Fruit fly (Drosophila melanogaster) whole organism, embryonic: ENCODE results near the gene Fdx1.

ENCODE experiments used
- CG11504 ChIP-seq: fragments of 200-800 bp; sonication (Bioruptor generic); optimal IDR thresholded peaks from 3 replicates; lab custom pipeline; 2019; ENCODE audit warnings: missing biosample characterization, mild to moderate bottlenecking, missing genetic modification characterization, moderate library complexity
- CG11723 ChIP-seq: fragments of 200-800 bp; sonication (Bioruptor generic); optimal IDR thresholded peaks from 2 replicates; lab custom pipeline; 2017; ENCODE audit warnings: missing biosample characterization, mild to moderate bottlenecking, missing genetic modification characterization
- CG12219 ChIP-seq: fragments of 200-800 bp; sonication (Bioruptor generic); optimal IDR thresholded peaks from 3 replicates; lab custom pipeline; 2018; ENCODE audit warnings: missing biosample characterization, mild to moderate bottlenecking, missing genetic modification characterization
- CG14441 ChIP-seq: fragments of 200-800 bp; sonication (Bioruptor generic); IDR thresholded peaks from 2 replicates; pipeline ENCODE4 v1.3.6; 2022; ENCODE audit warnings: missing biosample characterization, missing genetic modification characterization
- CG17361 ChIP-seq: fragments of 200-800 bp; sonication (Bioruptor generic); IDR thresholded peaks from 3 replicates; pipeline ENCODE4 v1.3.6; 2022; ENCODE audit warnings: missing biosample characterization, missing genetic modification characterization
- CG32767 ChIP-seq: fragments of 200-800 bp; sonication (Bioruptor generic); IDR thresholded peaks from 2 replicates; pipeline ENCODE4 v1.3.6; 2022; ENCODE audit warnings: missing biosample characterization, missing genetic modification characterization
- CG3838 ChIP-seq: fragments of 200-800 bp; sonication (Bioruptor generic); optimal IDR thresholded peaks from 3 replicates; lab custom pipeline; 2016; ENCODE audit warnings: missing biosample characterization, missing genetic modification characterization
- CG4360 ChIP-seq: fragments of 200-800 bp; sonication (Bioruptor generic); IDR thresholded peaks from 2 replicates; pipeline ENCODE4 v1.3.6; 2022; ENCODE audit warnings: missing biosample characterization, missing genetic modification characterization
- CG6272 ChIP-seq: fragments of 200-800 bp; sonication (Bioruptor generic); IDR thresholded peaks from 2 replicates; pipeline ENCODE4 v1.3.6; 2022; ENCODE audit warnings: missing biosample characterization, missing genetic modification characterization
- CG6854 ChIP-seq: fragments of 200-800 bp; sonication (Bioruptor generic); optimal IDR thresholded peaks from 3 replicates; lab custom pipeline; 2017; ENCODE audit warnings: missing biosample characterization, mild to moderate bottlenecking, missing genetic modification characterization
- CG7271 ChIP-seq: fragments of 200-800 bp; sonication (Bioruptor generic); optimal IDR thresholded peaks from 2 replicates; lab custom pipeline; 2018; ENCODE audit warnings: missing biosample characterization, mild to moderate bottlenecking, missing genetic modification characterization, moderate library complexity
- CG7745 ChIP-seq: fragments of 200-800 bp; sonication (Bioruptor generic); optimal IDR thresholded peaks from 2 replicates; lab custom pipeline; 2018; ENCODE audit warnings: missing biosample characterization, mild to moderate bottlenecking, missing genetic modification characterization, moderate library complexity
- CG8388 ChIP-seq: fragments of 200-800 bp; sonication (Bioruptor generic); optimal IDR thresholded peaks from 2 replicates; lab custom pipeline; 2019; ENCODE audit warnings: missing biosample characterization, mild to moderate bottlenecking, missing genetic modification characterization, moderate library complexity
- CG9609 ChIP-seq: fragments of 200-800 bp; sonication (Bioruptor generic); optimal IDR thresholded peaks from 3 replicates; lab custom pipeline; 2016; ENCODE audit warnings: missing biosample characterization, missing genetic modification characterization
- CG9797 ChIP-seq: fragments of 200-800 bp; sonication (Bioruptor generic); optimal IDR thresholded peaks from 3 replicates; lab custom pipeline; 2018; ENCODE audit warnings: missing biosample characterization, mild to moderate bottlenecking, missing genetic modification characterization
- CoRest ChIP-seq: fragments of 200-800 bp; sonication (Bioruptor generic); optimal IDR thresholded peaks from 3 replicates; lab custom pipeline; 2018; ENCODE audit warnings: missing biosample characterization, mild to moderate bottlenecking, missing genetic modification characterization, moderate library complexity
- Dref ChIP-seq: fragments of 200-800 bp; sonication (Bioruptor generic); IDR thresholded peaks from 2 replicates; pipeline ENCODE4 v1.3.6; 2022; ENCODE audit warnings: missing biosample characterization, missing genetic modification characterization
- Eip74EF ChIP-seq, 2 experiments: fragments of 200-800 bp in 1 of 2; fragments of >200 bp in 1 of 2; sonication (Bioruptor generic) in 1 of 2; optimal IDR thresholded peaks; 2 replicates each; lab custom pipeline; 2017 to 2019; ENCODE audit warnings: missing biosample characterization in 2 of 2, missing genetic modification characterization in 2 of 2, mild to moderate bottlenecking in 1 of 2, moderate library complexity in 1 of 2
- Elba2 ChIP-seq: fragments of 200-800 bp; sonication (Bioruptor generic); optimal IDR thresholded peaks from 3 replicates; lab custom pipeline; 2016; ENCODE audit warnings: missing biosample characterization, missing genetic modification characterization
- Fer3 ChIP-seq: fragments of 200-800 bp; sonication (Bioruptor generic); optimal IDR thresholded peaks from 2 replicates; lab custom pipeline; 2018; ENCODE audit warnings: missing biosample characterization, mild to moderate bottlenecking, missing genetic modification characterization, moderate library complexity
- Gsc ChIP-seq: fragments of 200-800 bp; sonication (Bioruptor generic); IDR thresholded peaks from 2 replicates; pipeline ENCODE4 v1.3.6; 2022; ENCODE audit warnings: missing biosample characterization, missing genetic modification characterization
- Hmr ChIP-seq: fragments of 200-800 bp; sonication (Bioruptor generic); optimal IDR thresholded peaks from 3 replicates; lab custom pipeline; 2017; ENCODE audit warnings: mild to moderate bottlenecking, missing biosample characterization, missing genetic modification reagents, missing genetic modification characterization
- Lpt ChIP-seq: fragments of >200 bp; optimal IDR thresholded peaks from 2 replicates; lab custom pipeline; 2018; ENCODE audit warnings: missing biosample characterization, missing genetic modification characterization
- Nf-YC ChIP-seq: fragments of 200-800 bp; optimal IDR thresholded peaks from 3 replicates; lab custom pipeline; 2019; ENCODE audit warnings: missing biosample characterization, mild to moderate bottlenecking, missing genetic modification characterization, moderate library complexity
- PHDP ChIP-seq: fragments of 200-800 bp; sonication (Bioruptor generic); optimal IDR thresholded peaks from 3 replicates; lab custom pipeline; 2018; ENCODE audit warnings: missing biosample characterization, mild to moderate bottlenecking, missing genetic modification characterization, moderate library complexity
- Ptx1 ChIP-seq: fragments of 200-800 bp; sonication (Bioruptor generic); IDR thresholded peaks from 2 replicates; pipeline ENCODE4 v1.3.6; 2022; ENCODE audit warnings: missing biosample characterization, missing genetic modification characterization
- al ChIP-seq: fragments of 200-800 bp; sonication (Bioruptor generic); IDR thresholded peaks from 2 replicates; pipeline ENCODE4 v1.3.6; 2022; ENCODE audit warnings: missing biosample characterization, missing genetic modification characterization
- amos ChIP-seq: fragments of 200-800 bp; sonication (Bioruptor generic); IDR thresholded peaks from 2 replicates; pipeline ENCODE4 v1.3.6; 2022; ENCODE audit warnings: missing biosample characterization, missing genetic modification characterization; ENCODE audit not compliant: partially characterized antibody
- ash1 ChIP-seq: fragments of 200-800 bp; sonication (Bioruptor generic); optimal IDR thresholded peaks from 2 replicates; lab custom pipeline; 2018; ENCODE audit warnings: missing biosample characterization, mild to moderate bottlenecking, missing genetic modification characterization
- bab2 ChIP-seq: fragments of 200-800 bp; sonication (Bioruptor generic); optimal IDR thresholded peaks from 2 replicates; lab custom pipeline; 2016; ENCODE audit warnings: missing biosample characterization, missing genetic modification characterization
- btn ChIP-seq: fragments of 200-800 bp; sonication (Bioruptor generic); optimal IDR thresholded peaks from 2 replicates; lab custom pipeline; 2016; ENCODE audit warnings: missing biosample characterization, missing genetic modification characterization
- cad ChIP-seq: fragments of >200 bp; optimal IDR thresholded peaks from 2 replicates; lab custom pipeline; 2017; ENCODE audit warnings: missing biosample characterization, missing genetic modification characterization
- crol ChIP-seq: fragments of 200-800 bp; sonication (Bioruptor generic); IDR thresholded peaks from 2 replicates; pipeline ENCODE4 v1.3.6; 2022; ENCODE audit warnings: missing biosample characterization, missing genetic modification characterization
- eyg ChIP-seq: fragments of 200-800 bp; sonication (Bioruptor generic); optimal IDR thresholded peaks from 3 replicates; lab custom pipeline; 2016; ENCODE audit warnings: missing biosample characterization, missing genetic modification characterization
- fru ChIP-seq: fragments of >200 bp; optimal IDR thresholded peaks from 2 replicates; lab custom pipeline; 2017
- fu2 ChIP-seq: fragments of 200-800 bp; sonication (Bioruptor generic); optimal IDR thresholded peaks from 2 replicates; lab custom pipeline; 2016; ENCODE audit warnings: missing biosample characterization, missing genetic modification characterization
- gcm ChIP-seq: fragments of 200-800 bp; sonication (Bioruptor generic); optimal IDR thresholded peaks from 2 replicates; lab custom pipeline; 2019; ENCODE audit warnings: missing biosample characterization, mild to moderate bottlenecking, missing genetic modification characterization, moderate library complexity
- grau ChIP-seq: fragments of 200-800 bp; optimal IDR thresholded peaks from 3 replicates; lab custom pipeline; 2019; ENCODE audit warnings: missing biosample characterization, mild to moderate bottlenecking, missing genetic modification characterization, moderate library complexity
- hbn ChIP-seq: fragments of 200-800 bp; sonication (Bioruptor generic); IDR thresholded peaks from 2 replicates; pipeline ENCODE4 v1.3.6; 2022; ENCODE audit warnings: missing biosample characterization, missing genetic modification characterization; ENCODE audit not compliant: partially characterized antibody
- kni ChIP-seq: fragments of 200-800 bp; sonication (Bioruptor generic); optimal IDR thresholded peaks from 3 replicates; lab custom pipeline; 2017; ENCODE audit warnings: mild to moderate bottlenecking, missing biosample characterization, missing genetic modification reagents, missing genetic modification characterization
- lab ChIP-seq: fragments of 200-800 bp; sonication (Bioruptor generic); optimal IDR thresholded peaks from 3 replicates; lab custom pipeline; 2017; ENCODE audit warnings: missing biosample characterization, missing genetic modification characterization, mild to moderate bottlenecking, moderate library complexity, missing genetic modification reagents
- lola ChIP-seq, 3 experiments: fragments of >200 bp in 2 of 3; fragments of 200-800 bp in 1 of 3; sonication (Bioruptor generic) in 1 of 3; optimal IDR thresholded peaks; 2 replicates each; lab custom pipeline; 2017 to 2019; ENCODE audit warnings: missing biosample characterization in 3 of 3, missing genetic modification characterization in 3 of 3, mild to moderate bottlenecking in 1 of 3, moderate library complexity in 1 of 3
- nerfin-1 ChIP-seq: fragments of 200-800 bp; sonication (Bioruptor generic); optimal IDR thresholded peaks from 3 replicates; lab custom pipeline; 2019; ENCODE audit warnings: missing biosample characterization, mild to moderate bottlenecking, missing genetic modification characterization, moderate library complexity
- nerfin-2 ChIP-seq: fragments of 200-800 bp; sonication (Bioruptor generic); IDR thresholded peaks from 2 replicates; pipeline ENCODE4 v1.3.6; 2022; ENCODE audit warnings: missing biosample characterization, missing genetic modification characterization; ENCODE audit not compliant: partially characterized antibody
- oc ChIP-seq: fragments of 200-800 bp; sonication (Bioruptor generic); optimal IDR thresholded peaks from 2 replicates; lab custom pipeline; 2018; ENCODE audit warnings: missing biosample characterization, mild to moderate bottlenecking, missing genetic modification characterization, moderate library complexity
- onecut ChIP-seq: fragments of 200-800 bp; sonication (Bioruptor generic); IDR thresholded peaks from 2 replicates; pipeline ENCODE4 v1.3.6; 2022; ENCODE audit warnings: missing biosample characterization, missing genetic modification characterization
- peb ChIP-seq: fragments of 200-800 bp; sonication (Bioruptor generic); IDR thresholded peaks from 2 replicates; pipeline ENCODE4 v1.3.6; 2022; ENCODE audit warnings: missing biosample characterization, missing genetic modification characterization
- rib ChIP-seq: fragments of 200-800 bp; sonication (Bioruptor generic); IDR thresholded peaks from 2 replicates; pipeline ENCODE4 v1.3.6; 2022; ENCODE audit warnings: missing biosample characterization, missing genetic modification characterization
- shn ChIP-seq: fragments of 200-800 bp; sonication (Bioruptor generic); optimal IDR thresholded peaks from 3 replicates; lab custom pipeline; 2016; ENCODE audit warnings: missing biosample characterization, missing genetic modification characterization
- slou ChIP-seq: fragments of 200-800 bp; sonication (Bioruptor generic); optimal IDR thresholded peaks from 3 replicates; lab custom pipeline; 2016; ENCODE audit warnings: missing biosample characterization, missing genetic modification characterization
- zfh1 ChIP-seq: fragments of 200-800 bp; sonication (Bioruptor generic); IDR thresholded peaks from 3 replicates; pipeline ENCODE4 v1.3.6; 2022; ENCODE audit warnings: missing biosample characterization, missing genetic modification characterization

Gene Fdx1

dm6 chr3L:9360217-9360692 is 10.8 kb downstream of the Fdx1 start, which contains the start of gene Pdxk (continued):
- TF ChIP-seq Dref (GFP tag; lab: Robert Waterston, UW) (peak; percentile 67), grau (no peak), gcm (GFP tag; lab: Kevin White, UChicago) (peak; percentile 35), ash1 (no peak), CG9609 (GFP tag; lab: Kevin White, UChicago) (no peak), oc (tag; lab: Kevin White, UChicago) (no peak), CG4360 (GFP tag; lab: Robert Waterston, UW) (0 out of 2 replicates have a peak, but pooled peaks have one; percentile 22), CG3838 (GFP tag; lab: Kevin White, UChicago) (no peak), lab (GFP tag; lab: Kevin White, UChicago) (peak; percentile 49), lola (GFP tag; optimal IDR thresholded peaks at IDR 0.05; lab: Kevin White, UChicago) (no peak), hbn (0 out of 2 replicates have a peak, but pooled peaks have one; percentile 22), zfh1 (GFP tag; lab: Robert Waterston, UW) (no peak), CG7745 (tag; lab: Kevin White, UChicago) (no peak), rib (GFP tag; lab: Robert Waterston, UW) (no peak), Nf-YC (tag; lab: Kevin White, UChicago) (peak; percentile 45), crol (GFP tag; lab: Robert Waterston, UW) (peak; percentile 78), PHDP (tag; lab: Kevin White, UChicago) (peak; percentile 16), nerfin-2 (GFP tag; lab: Robert Waterston, UW) (no peak), Gsc (GFP tag; lab: Robert Waterston, UW) (no peak), eyg (GFP tag; lab: Kevin White, UChicago) (no peak), CG17361 (no peak), kni (GFP tag; lab: Kevin White, UChicago) (peak; percentile 44), CoRest (peak; percentile 12), CG14441 (GFP tag; lab: Robert Waterston, UW) (no peak), Elba2 (no peak), onecut (GFP tag; lab: Robert Waterston, UW) (peak; percentile 69; the same call in 1 of the 2 replicates), bab2 (GFP tag; lab: Kevin White, UChicago) (no peak), Ptx1 (GFP tag; lab: Robert Waterston, UW) (no peak), shn (no peak), CG9797 (GFP tag; lab: Kevin White, UChicago) (peak; percentile 49), fu2 (GFP tag; lab: Kevin White, UChicago) (no peak), slou (GFP tag; lab: Kevin White, UChicago) (no peak), al (no peak), fru (no peak), btn (no peak), CG12219 (GFP tag; lab: Kevin White, UChicago) (no peak), Hmr (peak; percentile 43), Eip74EF (GFP tag; optimal IDR thresholded peaks at IDR 0.05; lab: Kevin White, UChicago) (no peak), CG32767 (GFP tag; lab: Robert Waterston, UW) (no peak), peb (GFP tag; lab: Robert Waterston, UW) (no peak), Fer3 (tag; lab: Kevin White, UChicago) (peak; percentile 22), amos (GFP tag; lab: Robert Waterston, UW) (0 out of 2 replicates have a peak, but pooled peaks have one; percentile 24), CG6272 (no peak), Lpt (GFP tag; lab: Kevin White, UChicago) (no peak), cad (GFP tag; lab: Kevin White, UChicago) (no peak), CG6854 (GFP tag; lab: Kevin White, UChicago) (no peak), CG8388 (GFP tag; lab: Kevin White, UChicago) (no peak), nerfin-1 (tag; lab: Kevin White, UChicago) (peak; percentile 26), CG11504 (tag; lab: Kevin White, UChicago) (no peak), CG11723 (GFP tag; lab: Kevin White, UChicago) (no peak), CG7271 (tag; lab: Kevin White, UChicago) (no peak)
